Worm (Caenorhabditis elegans): ENCODE data around the gene math-24.

ce11 chrII:1850299-1850698 is 49.7 kb upstream of the math-24 start, which contains the start of gene fbxb-96:
- TF ChIP-seq W03F9.2 (tag; optimal IDR thresholded peaks at IDR 0.05) (no peak), him-1 (tag; optimal IDR thresholded peaks at IDR 0.05) (no peak)

All from whole organism, L4/young adult.